Worm (Caenorhabditis elegans) whole organism, L4/young adult: ENCODE results near the gene Y55F3AM.21.

Experiments
- W03F9.2 ChIP-seq: fragments of 150-350 bp; optimal IDR thresholded peaks from 2 replicates; lab custom pipeline; 2014; ENCODE audit warnings: missing biosample characterization, missing genetic modification characterization
- dao-5 ChIP-seq: sonication (generic microtip); optimal IDR thresholded peaks from 2 replicates; lab custom pipeline; 2016; ENCODE audit warnings: missing genotype, missing genetic modification characterization, moderate library complexity, missing compliant biosample characterization
- him-1 ChIP-seq: sonication (generic microtip); optimal IDR thresholded peaks from 2 replicates; lab custom pipeline; 2016; ENCODE audit warnings: missing genotype, missing genetic modification reagents, missing genetic modification characterization, missing compliant biosample characterization

The Y55F3AM.21 gene

DNA sequence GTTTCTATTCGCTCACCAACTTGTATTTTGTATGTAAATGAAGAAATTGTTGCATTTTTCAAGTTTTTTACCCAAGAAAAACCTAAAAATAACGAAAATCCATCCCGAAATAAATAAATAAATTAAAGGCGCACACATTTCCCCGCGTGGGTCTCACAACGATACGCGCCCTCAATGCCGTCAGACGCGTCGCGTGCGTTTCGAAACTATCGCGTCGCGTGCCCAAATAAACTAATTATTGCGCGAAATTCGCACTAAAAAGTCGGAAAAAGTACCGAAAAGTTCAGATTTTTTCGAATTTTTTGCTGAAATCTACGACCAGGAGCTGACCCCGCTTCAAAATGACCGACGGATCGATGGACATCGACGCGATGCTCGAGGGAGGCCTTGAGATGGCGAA is 39.0 kb downstream of the Y55F3AM.21 start, which contains the start of gene rbm-39:
TSS of gene rbm-39 (plus strand) at position 178 of the 400 bp plus-strand sequence.
- TF ChIP-seq dao-5 (tag; lab: Kevin White, UChicago) (no peak), W03F9.2 (tag; lab: Kevin White, UChicago) (peak; percentile 71)

DNA sequence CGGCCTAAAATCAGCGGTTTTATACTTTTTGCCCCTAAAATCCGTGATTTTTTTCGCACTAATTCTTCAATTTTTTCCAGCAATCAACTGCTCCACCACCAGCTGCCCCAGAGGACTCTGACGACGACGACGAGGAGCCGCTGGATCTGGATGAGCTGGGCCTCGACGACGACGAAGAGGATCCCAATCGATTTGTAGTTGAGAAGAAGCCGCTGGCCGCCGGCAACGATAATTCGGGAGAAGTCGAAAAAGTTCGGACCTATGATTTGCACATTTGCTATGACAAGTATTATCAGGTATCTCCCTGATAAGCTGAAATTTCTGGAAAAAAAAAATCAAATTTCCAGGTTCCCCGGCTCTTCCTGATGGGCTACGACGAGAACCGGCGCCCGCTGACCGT is 39.7 kb downstream of the Y55F3AM.21 start:
- TF ChIP-seq W03F9.2 (tag; lab: Kevin White, UChicago) (no peak), dao-5 (tag; lab: Kevin White, UChicago) (no peak), him-1 (tag; lab: Kevin White, UChicago) (no peak)

DNA sequence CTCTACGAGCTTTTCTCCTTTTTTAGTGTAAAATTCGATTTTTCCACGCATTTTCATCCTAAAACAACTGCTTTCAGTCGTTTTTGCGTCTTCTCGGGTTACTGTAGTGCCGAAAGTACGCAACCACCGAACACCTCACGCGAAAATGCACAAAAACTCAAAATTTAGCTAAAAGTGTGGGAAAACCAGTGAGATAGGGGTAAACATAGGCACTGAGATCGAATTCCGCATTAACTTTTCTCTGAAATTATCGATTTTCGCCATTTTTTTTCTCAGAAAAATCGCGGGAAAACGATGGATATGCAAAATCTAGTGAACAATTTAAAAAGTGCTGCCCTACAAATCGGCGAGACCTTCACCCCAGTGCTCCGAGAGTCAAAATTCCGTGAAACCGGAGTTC is 41.3 kb downstream of the Y55F3AM.21 start, which contains the start of gene atg-3:
TSS of gene atg-3 (plus strand) at position 301 of the 400 bp plus-strand sequence.
- no peak for TF ChIP-seq dao-5 (tag; lab: Kevin White, UChicago)
- TF ChIP-seq him-1 (tag; lab: Kevin White, UChicago): no peak
- no peak for TF ChIP-seq W03F9.2 (tag; lab: Kevin White, UChicago)

DNA sequence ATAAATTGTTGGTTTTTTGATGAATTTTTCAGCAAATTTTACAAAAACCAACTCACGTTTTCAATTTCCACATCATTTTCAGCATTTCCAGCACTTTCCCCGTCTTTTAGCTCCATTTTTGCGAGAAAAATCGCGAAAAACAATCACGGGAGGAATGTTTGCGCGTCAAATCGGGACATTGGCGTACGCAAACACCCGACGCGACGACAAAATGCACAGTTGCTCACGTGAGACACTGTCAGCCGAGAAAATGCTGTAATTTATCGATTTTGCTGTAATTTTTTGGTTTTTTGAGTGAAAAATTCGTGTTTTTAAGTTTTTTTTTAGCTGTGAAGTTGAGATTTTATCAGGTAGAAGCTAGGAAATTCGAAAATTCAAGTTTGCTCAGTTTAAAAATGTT is 41.9 kb downstream of the Y55F3AM.21 start, which contains the start of gene Y55F3AM.9:
TSS of gene Y55F3AM.9 (minus strand) at position 189 of the 400 bp plus-strand sequence.
- TF ChIP-seq dao-5 (tag; lab: Kevin White, UChicago) (no peak), him-1 (tag; lab: Kevin White, UChicago) (no peak), W03F9.2 (tag; lab: Kevin White, UChicago) (no peak)

DNA sequence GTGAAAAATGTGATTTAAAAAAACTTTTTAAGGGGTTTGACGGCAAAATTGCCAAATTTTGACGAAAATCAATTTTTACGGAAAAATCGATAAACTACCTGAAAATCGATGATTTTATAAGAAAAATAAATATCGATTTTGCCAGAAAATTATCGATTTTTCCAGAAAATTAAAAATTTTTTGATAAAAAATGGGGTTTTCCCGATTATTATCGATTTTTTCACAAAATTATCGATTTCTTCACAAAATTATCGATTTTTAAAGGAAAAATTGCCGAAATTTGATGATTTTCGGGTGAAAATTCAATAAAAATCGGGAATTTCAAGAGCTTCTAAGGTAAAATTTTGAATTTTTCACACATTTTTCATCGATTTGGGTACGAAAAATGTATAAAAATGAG is 44.8 kb downstream of the Y55F3AM.21 start:
- TF ChIP-seq him-1 (tag; lab: Kevin White, UChicago) (no peak), dao-5 (tag; lab: Kevin White, UChicago) (no peak), W03F9.2 (tag; lab: Kevin White, UChicago) (no peak)

DNA sequence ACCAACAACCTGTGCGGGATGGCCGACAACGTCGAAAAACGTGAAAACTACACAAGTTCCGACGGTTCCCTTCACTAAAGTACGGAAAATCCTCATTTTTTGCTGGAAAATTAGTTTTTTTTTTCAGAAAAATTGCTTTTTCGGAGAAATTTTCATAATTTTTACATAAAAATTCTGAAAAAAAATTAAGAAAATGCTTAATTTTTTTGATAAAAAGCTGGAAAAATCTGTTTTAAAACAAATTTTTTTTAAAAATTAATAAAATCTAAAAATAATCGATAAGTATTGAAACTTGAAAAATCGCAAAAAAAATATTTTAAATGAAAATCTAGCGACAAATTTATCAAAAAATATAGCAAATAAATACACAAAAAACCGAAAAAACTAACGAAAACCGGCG is 45.7 kb downstream of the Y55F3AM.21 start, which contains the start of gene immp-2:
TSS of gene immp-2 (minus strand) at position 101 of the 400 bp plus-strand sequence.
- TF ChIP-seq W03F9.2 (tag; lab: Kevin White, UChicago): no peak
- no peak for TF ChIP-seq him-1 (tag; lab: Kevin White, UChicago)
- no peak for TF ChIP-seq dao-5 (tag; lab: Kevin White, UChicago)

DNA sequence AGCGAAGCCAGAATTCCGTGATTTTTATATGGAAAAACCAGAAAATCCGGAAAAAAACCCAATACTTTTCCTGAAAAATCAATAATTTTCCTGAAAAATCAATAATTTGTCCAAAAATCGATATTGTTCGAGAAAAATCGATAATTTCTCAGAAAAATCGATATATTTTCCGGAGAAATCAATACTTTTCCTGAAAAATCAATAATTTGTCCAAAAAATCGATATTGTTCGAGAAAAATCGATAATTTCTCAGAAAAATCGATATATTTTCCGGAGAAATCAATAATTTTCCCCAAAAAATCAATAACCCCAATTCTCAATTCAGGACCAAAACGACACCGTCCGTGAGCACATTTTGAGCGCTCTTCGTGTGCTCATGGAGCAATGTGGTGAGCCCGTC is 51.0 kb downstream of the Y55F3AM.21 start:
- TF ChIP-seq him-1 (tag; lab: Kevin White, UChicago): no peak
- TF ChIP-seq dao-5 (tag; lab: Kevin White, UChicago): no peak
- no peak for TF ChIP-seq W03F9.2 (tag; lab: Kevin White, UChicago)

DNA sequence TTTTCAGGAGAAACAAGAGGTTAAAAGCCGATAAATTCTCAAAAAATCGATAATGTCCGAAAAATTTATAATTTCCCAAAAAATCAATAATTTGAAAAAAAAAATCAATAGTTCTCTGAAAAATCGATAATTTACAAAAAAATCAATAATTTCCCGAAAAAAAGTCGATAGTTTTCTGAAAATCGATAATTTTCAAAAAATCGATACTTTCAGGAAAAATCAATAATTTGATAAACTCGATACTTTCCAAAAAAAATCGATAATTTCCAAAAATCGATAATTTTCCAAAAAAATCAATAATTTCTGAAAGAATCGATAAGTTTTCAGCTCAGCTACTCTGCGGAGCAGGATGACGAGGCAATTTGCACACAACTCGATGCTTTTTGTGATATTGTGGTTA is 51.8 kb downstream of the Y55F3AM.21 start:
- no peak for TF ChIP-seq dao-5 (tag; lab: Kevin White, UChicago)
- TF ChIP-seq W03F9.2 (tag; lab: Kevin White, UChicago): no peak
- no peak for TF ChIP-seq him-1 (tag; lab: Kevin White, UChicago)
